Worm (Caenorhabditis elegans): ENCODE data around the gene arx-4.

arx-4 gene

DNA sequence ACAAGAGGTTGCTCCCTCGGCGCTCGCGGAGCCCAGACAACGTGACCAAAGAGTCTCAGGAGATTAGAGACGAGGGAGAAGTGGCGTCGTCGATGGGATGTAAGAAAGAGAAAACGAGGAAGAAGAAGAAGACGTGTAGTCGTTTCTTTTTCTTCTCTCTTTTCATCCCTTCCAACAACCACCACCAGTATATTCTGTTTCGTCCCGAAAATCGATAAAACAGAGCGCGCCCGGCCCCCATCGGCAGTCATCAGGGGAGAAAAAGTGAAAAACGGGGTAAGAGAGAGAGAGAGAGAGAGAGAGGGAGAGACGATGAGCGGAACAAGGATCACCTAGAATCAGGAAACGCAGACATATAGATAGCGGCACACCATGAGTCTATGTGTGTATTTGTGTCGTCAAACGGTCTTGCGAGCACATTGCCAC is 25.8 kb downstream of the arx-4 start (continued):
- TF ChIP-seq lin-39 (tag; optimal IDR thresholded peaks at IDR 0.05), result no peak
- peak; percentile 11 to 45 (median 18) for TF ChIP-seq dpl-1 (GFP tag; optimal IDR thresholded peaks at IDR 0.05)
- TF ChIP-seq nhr-84 (tag; optimal IDR thresholded peaks at IDR 0.05), result no peak

DNA sequence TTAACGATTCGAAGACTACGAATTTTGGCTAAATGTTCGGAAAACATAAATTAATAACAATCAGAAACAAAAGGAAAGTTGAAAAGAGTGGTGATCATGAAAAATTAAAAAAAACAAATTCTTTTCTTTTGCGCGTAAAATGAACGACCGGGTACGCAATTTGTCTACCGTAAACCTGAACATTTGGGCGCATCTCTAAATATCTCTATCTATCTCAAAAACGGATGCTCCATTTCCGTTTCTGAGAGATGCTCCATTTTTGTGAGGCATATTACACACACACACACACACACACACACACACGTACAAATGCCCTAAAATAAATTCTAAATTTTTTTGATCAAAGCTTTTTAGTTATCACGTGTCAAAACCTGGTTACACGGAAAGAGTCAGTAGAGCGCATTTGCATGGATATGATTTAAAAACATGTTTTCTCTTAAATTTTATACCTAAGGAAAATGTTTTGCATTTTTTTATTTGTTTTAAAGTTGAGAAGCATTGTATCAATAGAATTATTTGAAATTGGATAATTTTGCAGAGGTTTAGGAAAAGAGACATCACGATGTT is 27.0 kb downstream of the arx-4 start:
- TF ChIP-seq lsy-2 (tag; optimal IDR thresholded peaks at IDR 0.05) (peak; percentile 49 to 73), efl-1 (optimal IDR thresholded peaks at IDR 0.05) (peak in 1 of 2 experiments; percentile 7), efl-1 (GFP tag; optimal IDR thresholded peaks at IDR 0.05 in 1 of 2) (peak; percentile 16 to 28), skn-1 (tag; optimal IDR thresholded peaks at IDR 0.05) (peak; percentile 0), nhr-47 (tag; optimal IDR thresholded peaks at IDR 0.05) (peak; percentile 1), fkh-8 (tag; optimal IDR thresholded peaks at IDR 0.05) (peak; percentile 59), nhr-20 (tag; optimal IDR thresholded peaks at IDR 0.05) (no peak), nhr-11 (tag; optimal IDR thresholded peaks at IDR 0.05) (no peak), hlh-4 (tag; optimal IDR thresholded peaks at IDR 0.05) (no peak), lin-14 (GFP tag; optimal IDR thresholded peaks at IDR 0.05) (no peak), nhr-90 (tag; optimal IDR thresholded peaks at IDR 0.05; ENCODE audit: poor library complexity) (no peak), egl-13 (tag; optimal IDR thresholded peaks at IDR 0.05) (peak; percentile 29), aha-1 (tag; optimal IDR thresholded peaks at IDR 0.05) (no peak), snu-23 (GFP tag; optimal IDR thresholded peaks at IDR 0.05) (no peak), nhr-71 (tag; optimal IDR thresholded peaks at IDR 0.05) (peak; percentile 37), mdl-1 (tag; optimal IDR thresholded peaks at IDR 0.05) (peak in 1 of 2 experiments; percentile 1), swsn-7 (tag; optimal IDR thresholded peaks at IDR 0.05) (no peak), dpl-1 (GFP tag; optimal IDR thresholded peaks at IDR 0.05) (peak in 1 of 3 experiments; percentile 45), zip-4 (GFP tag; optimal IDR thresholded peaks at IDR 0.05) (no peak), pag-3 (tag; optimal IDR thresholded peaks at IDR 0.05; ENCODE audit: borderline replicate concordance, insufficient read depth) (no peak), ztf-4 (tag; optimal IDR thresholded peaks at IDR 0.05) (no peak), nhr-85 (tag) (peak; percentile 7), lin-35 (GFP tag; optimal IDR thresholded peaks at IDR 0.05) (no peak)

DNA sequence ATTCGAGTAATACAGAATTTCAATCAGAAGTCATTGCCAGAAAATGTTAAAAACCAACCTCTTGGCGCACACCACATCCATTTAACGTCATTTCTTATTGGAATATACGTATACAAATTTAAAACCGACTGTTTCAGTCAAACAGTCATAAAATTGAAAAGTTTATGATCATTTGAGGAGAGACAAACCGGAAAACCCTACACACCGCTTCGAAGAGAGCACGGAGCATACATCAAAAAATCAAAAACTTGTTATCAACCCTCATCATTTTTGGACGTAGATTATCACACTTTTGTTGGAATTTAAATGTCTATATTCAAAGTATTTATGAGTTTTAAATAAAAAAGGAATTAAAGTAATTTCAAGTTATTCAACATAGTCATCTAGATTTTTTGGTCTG is 28.9 kb downstream of the arx-4 start, which contains the start of gene T24C4.10:
Gene T24C4.10, minus strand, starts transcription at position 230 of the 400 bp plus-strand sequence.
- TF ChIP-seq sup-37 (GFP tag; optimal IDR thresholded peaks at IDR 0.05) (no peak), lin-35 (GFP tag; optimal IDR thresholded peaks at IDR 0.05) (peak in 1 of 2 experiments; percentile 10)

ce11 chrIII:895525-895924 is 33.4 kb downstream of the arx-4 start, which contains the start of the genes ztf-18 and F23H11.2:
Gene ztf-18 (minus strand): TSS chrIII:895712.
Gene F23H11.2 (plus strand): TSS chrIII:895747.
- TF ChIP-seq ceh-8 (GFP tag; optimal IDR thresholded peaks at IDR 0.05), result no peak
- peak; percentile 1 for TF ChIP-seq lin-15B (tag; optimal IDR thresholded peaks at IDR 0.05)
- TF ChIP-seq lin-35 (GFP tag; optimal IDR thresholded peaks at IDR 0.05), result peak in 1 of 2 experiments; percentile 43
- TF ChIP-seq nhr-47 (tag; optimal IDR thresholded peaks at IDR 0.05), result no peak
- peak in 2 of 3 experiments; percentile 7 to 18 for TF ChIP-seq dpl-1 (GFP tag; optimal IDR thresholded peaks at IDR 0.05)
- TF ChIP-seq efl-1 (optimal IDR thresholded peaks at IDR 0.05), result no peak
- TF ChIP-seq efl-1 (GFP tag; optimal IDR thresholded peaks at IDR 0.05 in 1 of 2), result peak; percentile 10 to 71
- TF ChIP-seq nhr-20 (tag; optimal IDR thresholded peaks at IDR 0.05), result no peak
- peak; percentile 37 for TF ChIP-seq blmp-1 (tag; optimal IDR thresholded peaks at IDR 0.05)
- no peak for TF ChIP-seq unc-30 (tag; optimal IDR thresholded peaks at IDR 0.05)

DNA sequence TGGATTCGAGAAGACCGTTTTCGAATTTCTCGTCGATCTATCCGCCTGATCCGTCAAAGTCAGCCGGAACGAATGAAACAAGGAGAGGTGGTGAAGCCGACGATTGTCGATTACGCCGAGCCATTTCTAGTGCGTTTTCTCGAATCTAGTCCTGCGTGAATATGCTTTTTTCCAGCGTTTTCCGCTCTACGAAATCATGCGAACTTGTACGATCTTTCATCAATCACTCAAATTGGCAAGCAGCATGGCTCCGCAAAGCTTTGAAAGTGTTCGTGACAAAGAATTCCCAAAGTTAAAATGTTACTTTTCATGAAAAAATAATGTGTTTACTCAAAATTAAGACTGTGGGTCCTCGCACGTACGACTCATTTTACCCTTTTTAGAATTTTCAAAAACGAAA is 34.8 kb downstream of the arx-4 start:
- TF ChIP-seq nhr-28 (tag; optimal IDR thresholded peaks at IDR 0.05) (no peak), nhr-77 (tag; optimal IDR thresholded peaks at IDR 0.05) (no peak), aha-1 (tag; optimal IDR thresholded peaks at IDR 0.05) (no peak), vab-15 (tag; optimal IDR thresholded peaks at IDR 0.05) (no peak), F16B12.6 (tag; optimal IDR thresholded peaks at IDR 0.05) (no peak), ceh-88 (GFP tag; IDR thresholded peaks at IDR 0.05) (no peak), unc-98 (GFP tag; IDR thresholded peaks at IDR 0.05) (no peak), dpl-1 (GFP tag; optimal IDR thresholded peaks at IDR 0.05) (no peak), pqm-1 (tag; optimal IDR thresholded peaks at IDR 0.05) (no peak), pax-3 (tag; optimal IDR thresholded peaks at IDR 0.05) (no peak), C04F5.9 (tag; optimal IDR thresholded peaks at IDR 0.05) (no peak), elt-3 (tag; optimal IDR thresholded peaks at IDR 0.05) (no peak), rnt-1 (tag; optimal IDR thresholded peaks at IDR 0.05) (no peak), nhr-19 (GFP tag; conservative IDR thresholded peaks at IDR 0.05) (no peak), ceh-63 (GFP tag; optimal IDR thresholded peaks at IDR 0.05) (no peak), lin-39 (tag; optimal IDR thresholded peaks at IDR 0.05) (no peak), ets-5 (GFP tag; IDR thresholded peaks at IDR 0.05) (no peak), zip-4 (GFP tag; optimal IDR thresholded peaks at IDR 0.05) (no peak)
